Worm (Caenorhabditis elegans) whole organism, midembryonic: Measurements from ENCODE around the gene F17H10.2.

Experiments
- T22C8.4 ChIP-seq: fragments of 200-800 bp; sonication (Bioruptor generic); IDR thresholded peaks from 2 replicates; pipeline ENCODE4 v1.3.6; 2022; ENCODE audit warnings: missing genetic modification characterization, missing compliant biosample characterization
- flt-1 ChIP-seq: fragments of 200-800 bp; sonication (Bioruptor generic); IDR thresholded peaks from 2 replicates; pipeline ENCODE4 v1.3.6; 2022; ENCODE audit warnings: missing genetic modification characterization, missing compliant biosample characterization
- med-1 ChIP-seq: sonication (generic microtip); optimal IDR thresholded peaks from 2 replicates; lab custom pipeline; 2017; ENCODE audit warnings: missing genetic modification characterization, mild to moderate bottlenecking, missing compliant biosample characterization, antibody characterized with exemption, missing genetic modification reagents; ENCODE audit not compliant: insufficient read depth
- tab-1 ChIP-seq: fragments of 200-800 bp; sonication (Bioruptor generic); IDR thresholded peaks from 2 replicates; pipeline ENCODE4 v1.3.6; 2022; ENCODE audit warnings: missing genetic modification characterization, missing compliant biosample characterization
- ztf-23 ChIP-seq: fragments of 200-800 bp; sonication (Bioruptor generic); IDR thresholded peaks from 2 replicates; pipeline ENCODE4 v1.3.6; 2022; ENCODE audit warnings: missing genetic modification reagents, missing genetic modification characterization, missing compliant biosample characterization
- ztf-29 ChIP-seq: fragments of 200-800 bp; sonication (Bioruptor generic); IDR thresholded peaks from 2 replicates; pipeline ENCODE4 v1.3.6; 2022; ENCODE audit warnings: missing genetic modification reagents, missing genetic modification characterization, missing compliant biosample characterization

- no peak for TF ChIP-seq med-1 (GFP tag; lab: Kevin White, UChicago)
- no peak for TF ChIP-seq ztf-23 (GFP tag; lab: Robert Waterston, UW)
- no peak for TF ChIP-seq ztf-29 (GFP tag; lab: Robert Waterston, UW)
- no peak for TF ChIP-seq T22C8.4
- TF ChIP-seq tab-1 (GFP tag; lab: Robert Waterston, UW), result no peak
- no peak for TF ChIP-seq flt-1 (GFP tag; lab: Robert Waterston, UW)
Observed at ce11 chrX:13116380-13116779, 2.8 kb downstream of the F17H10.2 start.
